Fruit fly (Drosophila melanogaster) S2 (cell line): Measurements from ENCODE around the gene CG43760.

Source experiments
- CG8478 ChIP-seq: fragments of >200 bp; optimal IDR thresholded peaks from 2 replicates; lab custom pipeline; 2018
- CTCF ChIP-seq, 2 experiments: fragments of >200 bp; optimal IDR thresholded peaks; 2 replicates each; lab custom pipeline; 2018

Gene CG43760

DNA sequence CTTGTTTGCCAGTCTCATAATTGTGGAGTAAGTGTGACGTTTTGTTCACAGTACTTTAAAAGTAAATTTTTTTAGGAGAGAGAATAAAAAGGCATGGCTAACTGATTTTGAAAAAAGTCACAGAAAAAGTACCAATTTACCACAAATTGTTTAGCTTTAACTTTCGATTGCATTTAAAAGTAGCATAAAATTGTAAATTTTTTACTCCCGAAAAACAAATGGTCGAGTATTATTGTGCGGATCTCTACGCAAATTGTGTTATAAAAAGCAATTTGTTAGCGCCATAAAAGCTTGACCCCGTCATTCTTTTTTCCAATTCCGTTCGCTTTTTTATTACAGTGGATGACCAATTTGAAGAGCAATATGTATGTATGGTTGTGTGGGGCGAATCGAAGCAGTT, at the start of gene CG43760:
CG43760 (minus strand) TSS at position 101 of the 400 bp plus-strand sequence.
- TF ChIP-seq CTCF (optimal IDR thresholded peaks at IDR 0.05; lab: Kevin White, UChicago) = no peak
- no peak for TF ChIP-seq CG8478

- TF ChIP-seq CG8478 (no peak), CTCF (optimal IDR thresholded peaks at IDR 0.05; lab: Kevin White, UChicago) (no peak)
Observed at dm6 chr2L:15812041-15812440, 35.4 kb upstream of the CG43760 start, which contains the start of gene CG42876. CG42876 (minus strand) TSS chr2L:15812141.

dm6 chr2L:15796300-15796699, 19.6 kb upstream of the CG43760 start:
- TF ChIP-seq CTCF (optimal IDR thresholded peaks at IDR 0.05; lab: Kevin White, UChicago) = no peak
- TF ChIP-seq CG8478 = no peak

- TF ChIP-seq CG8478 (no peak), CTCF (optimal IDR thresholded peaks at IDR 0.05; lab: Kevin White, UChicago) (no peak)
Observed at dm6 chr2L:15783785-15784184, 7.1 kb upstream of the CG43760 start, which contains the start of gene t-Grip91. t-Grip91 (plus strand) TSS chr2L:15784085.

DNA sequence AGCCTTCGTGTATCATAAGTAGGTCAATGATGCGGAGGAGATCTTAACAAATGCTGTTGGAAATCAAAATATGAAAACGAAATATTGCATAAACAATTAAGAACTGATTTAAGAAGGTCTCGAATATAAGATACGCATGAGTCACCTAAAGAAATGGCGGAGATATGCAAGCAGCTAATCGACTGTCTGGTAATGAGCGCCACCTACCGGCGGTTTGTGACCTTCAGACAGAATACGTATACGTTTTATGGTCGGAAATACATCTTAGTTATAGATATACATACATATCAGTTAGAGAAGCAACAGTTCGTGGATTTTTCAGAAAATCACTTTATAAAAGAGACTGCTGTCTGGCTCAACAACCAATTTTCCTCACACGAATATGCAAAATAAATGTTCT, 6.3 kb upstream of the CG43760 start:
- TF ChIP-seq CG8478 (no peak), CTCF (optimal IDR thresholded peaks at IDR 0.05; lab: Kevin White, UChicago) (peak; percentile 80 to 83)

dm6 chr2L:15773013-15773412, 3.6 kb downstream of the CG43760 start, which contains the start of gene CG31826:
CG31826 (minus strand) TSS chr2L:15773113.
- TF ChIP-seq CTCF (optimal IDR thresholded peaks at IDR 0.05; lab: Kevin White, UChicago) = no peak
- no peak for TF ChIP-seq CG8478

- TF ChIP-seq CTCF (optimal IDR thresholded peaks at IDR 0.05; lab: Kevin White, UChicago) (no peak), CG8478 (no peak)
Observed at dm6 chr2L:15770978-15771377, 5.7 kb downstream of the CG43760 start, which contains the start of gene Ku80. Ku80 (minus strand) TSS chr2L:15771159.

- TF ChIP-seq CTCF (optimal IDR thresholded peaks at IDR 0.05; lab: Kevin White, UChicago) (no peak), CG8478 (no peak)
Observed at dm6 chr2L:15768097-15768496, 8.6 kb downstream of the CG43760 start, which contains the start of gene wek. wek (minus strand) TSS chr2L:15768349.

DNA sequence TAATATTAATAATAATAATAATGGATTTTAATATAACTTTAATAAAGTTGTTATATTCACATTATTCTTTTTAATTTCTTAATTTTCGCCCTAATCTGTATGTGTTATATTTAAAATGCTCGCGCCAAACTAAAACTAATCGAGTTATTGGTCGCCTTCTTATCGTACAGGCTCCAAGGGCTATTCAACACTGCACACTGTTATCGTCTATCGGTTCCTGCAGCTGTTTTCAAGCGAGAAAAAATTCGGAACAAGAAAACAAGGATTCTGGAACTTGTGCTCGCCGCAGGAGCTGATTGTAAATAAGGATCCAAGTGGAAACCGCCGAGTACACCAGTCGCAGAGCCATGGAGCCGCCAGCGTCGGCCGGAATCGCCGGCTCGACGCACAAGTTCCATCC, 12.6 kb downstream of the CG43760 start, which contains the start of gene CG3793:
CG3793 (plus strand) TSS at position 192 of the 400 bp plus-strand sequence.
- TF ChIP-seq CTCF (optimal IDR thresholded peaks at IDR 0.05; lab: Kevin White, UChicago) (no peak), CG8478 (no peak)

DNA sequence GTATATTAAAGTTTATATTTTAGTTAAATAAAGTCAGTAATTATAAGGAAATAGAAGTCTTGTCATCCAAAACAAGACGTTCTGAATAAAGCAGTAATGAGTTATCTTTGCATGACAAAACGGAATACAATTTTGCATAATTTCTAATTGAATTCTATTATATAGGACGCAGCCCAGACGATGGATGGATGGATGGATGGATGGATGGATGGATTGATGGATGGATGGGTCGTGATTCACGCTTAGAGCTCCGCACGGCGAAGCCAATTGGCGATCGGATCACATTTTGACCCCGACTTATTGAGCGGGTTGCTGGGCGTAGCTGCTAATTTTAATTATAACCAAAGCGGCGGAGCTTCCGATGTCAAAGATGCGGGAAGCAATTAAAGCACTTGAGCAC, 13.3 kb downstream of the CG43760 start:
- TF ChIP-seq CG8478 (no peak), CTCF (optimal IDR thresholded peaks at IDR 0.05; lab: Kevin White, UChicago) (no peak)

DNA sequence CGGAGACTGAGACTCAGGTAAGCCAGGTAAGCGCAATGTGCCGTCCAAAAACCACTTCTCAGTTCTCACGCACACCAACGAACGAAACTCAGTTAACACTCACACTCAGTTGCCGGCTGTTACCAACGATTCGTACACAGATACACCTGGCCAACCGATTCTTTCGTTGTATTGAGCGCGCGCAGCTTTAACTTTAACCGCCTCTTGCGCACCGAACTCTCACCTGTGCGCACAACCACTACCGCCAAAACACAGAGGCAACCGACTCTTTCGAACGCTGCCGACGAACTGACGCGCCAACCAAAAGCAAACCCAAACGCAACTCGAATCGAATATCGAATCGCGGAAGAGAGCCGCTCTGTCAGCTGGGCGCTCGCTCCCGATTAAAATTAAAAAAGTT, 14.2 kb downstream of the CG43760 start, which contains the start of gene Gli:
Gli (minus strand) TSS at position 293 of the 400 bp plus-strand sequence.
- TF ChIP-seq CTCF (optimal IDR thresholded peaks at IDR 0.05; lab: Kevin White, UChicago) (no peak), CG8478 (no peak)

- TF ChIP-seq CTCF (optimal IDR thresholded peaks at IDR 0.05; lab: Kevin White, UChicago) = no peak
- no peak for TF ChIP-seq CG8478
Observed at dm6 chr2L:15761409-15762407, 14.9 kb downstream of the CG43760 start.

DNA sequence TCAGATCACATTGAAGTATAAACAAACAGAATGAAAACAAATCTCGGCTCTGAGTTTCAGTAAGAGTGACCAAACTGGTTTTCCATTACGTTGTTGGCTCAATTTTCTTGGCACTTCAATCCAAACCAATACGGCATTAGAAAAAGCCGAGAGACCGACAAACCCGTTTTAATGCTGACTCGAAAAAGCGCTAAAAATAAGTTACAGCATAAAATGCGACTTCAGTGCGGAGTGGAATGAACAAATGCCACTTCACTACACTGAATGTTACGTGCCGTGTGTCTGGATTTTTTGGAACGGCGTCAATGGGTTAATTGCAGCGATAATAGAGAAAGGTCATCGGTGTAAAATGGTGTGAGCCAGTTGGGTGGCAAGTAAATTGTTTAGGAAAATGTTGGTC, 16.0 kb downstream of the CG43760 start:
- no peak for TF ChIP-seq CTCF (optimal IDR thresholded peaks at IDR 0.05; lab: Kevin White, UChicago)
- TF ChIP-seq CG8478 = no peak

DNA sequence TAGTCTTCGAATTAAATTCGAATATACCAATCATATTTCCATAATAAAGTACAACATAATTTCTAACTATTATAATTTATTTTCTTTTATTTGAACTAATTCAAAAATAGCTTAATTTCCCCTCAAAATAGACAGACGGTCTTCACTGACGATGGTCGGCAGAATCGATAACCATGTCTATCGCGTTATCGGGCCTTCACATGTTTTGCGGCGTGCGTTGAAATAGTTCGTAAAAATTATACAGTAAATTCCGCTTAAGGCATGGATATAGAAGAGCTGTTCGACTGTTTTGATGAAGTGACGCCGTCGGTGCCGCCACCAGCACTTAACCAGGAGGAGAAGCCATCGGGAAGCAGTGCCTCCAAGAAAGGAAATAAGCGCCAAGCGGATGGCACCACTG, 24.6 kb downstream of the CG43760 start, which contains the start of gene Mtr4:
Mtr4 (plus strand) TSS at position 168 of the 400 bp plus-strand sequence.
- TF ChIP-seq CTCF (optimal IDR thresholded peaks at IDR 0.05; lab: Kevin White, UChicago) (no peak), CG8478 (no peak)

DNA sequence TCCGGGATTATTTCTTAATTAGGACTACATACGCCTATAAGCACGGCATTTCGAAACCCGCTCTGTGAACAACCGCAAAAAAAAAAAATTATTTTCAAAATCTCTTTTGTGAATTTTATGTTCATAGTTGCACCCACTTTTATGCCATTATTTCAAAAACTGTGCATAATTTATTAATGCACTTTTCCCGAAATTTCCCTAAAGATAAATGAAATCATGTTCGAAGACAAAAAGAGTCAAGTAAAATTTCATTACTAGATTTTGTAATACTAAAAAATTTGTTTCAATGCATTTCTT, 25.4 kb downstream of the CG43760 start:
- TF ChIP-seq CTCF (optimal IDR thresholded peaks at IDR 0.05; lab: Kevin White, UChicago) (no peak), CG8478 (no peak)
